Fruit fly (Drosophila melanogaster): ENCODE data around the gene Scsalpha1.

Scsalpha1 gene

DNA sequence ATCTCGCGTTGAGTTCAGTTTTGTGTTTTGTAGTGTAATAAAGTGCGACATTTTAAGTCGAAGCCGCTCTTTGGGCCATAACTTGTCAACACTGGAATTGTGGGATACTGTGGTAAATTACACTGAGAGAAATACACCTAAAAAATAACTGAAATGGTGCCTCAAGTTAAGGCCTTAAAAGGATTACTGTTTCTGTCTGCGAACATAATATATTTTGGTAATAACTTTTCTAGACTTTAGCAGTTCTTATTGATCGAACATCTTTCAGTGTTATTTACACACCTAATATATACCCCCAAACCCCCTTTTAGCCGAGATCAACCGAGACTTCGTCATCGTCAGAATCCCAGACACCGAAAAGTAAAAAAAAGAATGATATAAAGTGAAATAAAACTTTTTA, 37.8 kb downstream of the Scsalpha1 start (continued):
- TF ChIP-seq CG13775 (GFP tag; optimal IDR thresholded peaks at IDR 0.05) (peak; percentile 10), oc (tag; optimal IDR thresholded peaks at IDR 0.05) (peak; percentile 5), CG8944 (GFP tag; optimal IDR thresholded peaks at IDR 0.05) (peak; percentile 42), CG14667 (GFP tag; IDR thresholded peaks at IDR 0.05) (peak; percentile 33; the same call in 1 of the 2 replicates), CG15514 (GFP tag; optimal IDR thresholded peaks at IDR 0.05) (no peak), CG6683 (GFP tag; optimal IDR thresholded peaks at IDR 0.05) (no peak), vvl (GFP tag; IDR thresholded peaks at IDR 0.05) (peak; percentile 59), CG13424 (tag; optimal IDR thresholded peaks at IDR 0.05) (peak; percentile 23), CG15073 (GFP tag; optimal IDR thresholded peaks at IDR 0.05) (no peak), Sox102F (GFP tag; optimal IDR thresholded peaks at IDR 0.05) (peak; percentile 57), dpn (GFP tag; optimal IDR thresholded peaks at IDR 0.05) (peak; percentile 14 to 49), CG1529 (GFP tag; optimal IDR thresholded peaks at IDR 0.05) (peak; percentile 16), CG12659 (GFP tag; optimal IDR thresholded peaks at IDR 0.05) (no peak), maf-S (GFP tag; optimal IDR thresholded peaks at IDR 0.05) (no peak), Ada2b (GFP tag; IDR thresholded peaks at IDR 0.05) (no peak), wek (GFP tag; optimal IDR thresholded peaks at IDR 0.05) (no peak), CG6272 (GFP tag; IDR thresholded peaks at IDR 0.05) (no peak), CG17385 (GFP tag; optimal IDR thresholded peaks at IDR 0.05) (peak; percentile 9), Six4 (GFP tag; optimal IDR thresholded peaks at IDR 0.05) (peak; percentile 44), Ptx1 (GFP tag; IDR thresholded peaks at IDR 0.05) (0 out of 2 replicates have a peak, but pooled peaks have one; percentile 27), CG10267 (tag; optimal IDR thresholded peaks at IDR 0.05) (peak; percentile 48), dmrt99B (tag; optimal IDR thresholded peaks at IDR 0.05) (peak; percentile 44), CG8924 (tag; optimal IDR thresholded peaks at IDR 0.05) (peak; percentile 26), prd (optimal IDR thresholded peaks at IDR 0.05) (no peak), prd (GFP tag; IDR thresholded peaks at IDR 0.05) (peak; percentile 34; the same call in 1 of the 3 replicates), CG8388 (GFP tag; optimal IDR thresholded peaks at IDR 0.05) (peak; percentile 25), CG1647 (GFP tag; optimal IDR thresholded peaks at IDR 0.05) (peak; percentile 2), lab (GFP tag; optimal IDR thresholded peaks at IDR 0.05) (peak; percentile 24), nmo (GFP tag; optimal IDR thresholded peaks at IDR 0.05) (peak; percentile 55), Blimp-1 (GFP tag; optimal IDR thresholded peaks at IDR 0.05) (peak; percentile 62), tup (GFP tag; optimal IDR thresholded peaks at IDR 0.05) (no peak), CG33213 (GFP tag; optimal IDR thresholded peaks at IDR 0.05) (no peak), Sox100B (GFP tag; optimal IDR thresholded peaks at IDR 0.05) (peak; percentile 7), trem (tag; optimal IDR thresholded peaks at IDR 0.05) (peak; percentile 9), CG11504 (tag; optimal IDR thresholded peaks at IDR 0.05) (peak; percentile 45), CG31441 (GFP tag; IDR thresholded peaks at IDR 0.05) (peak; percentile 52), CG10147 (GFP tag; optimal IDR thresholded peaks at IDR 0.05) (peak; percentile 29), sens (GFP tag) (peak; percentile 83), twi (tag; optimal IDR thresholded peaks at IDR 0.05) (peak; percentile 9), az2 (GFP tag; optimal IDR thresholded peaks at IDR 0.05) (peak; percentile 42), CG4820 (GFP tag; optimal IDR thresholded peaks at IDR 0.05) (peak; percentile 34), CG32532 (GFP tag; IDR thresholded peaks at IDR 0.05) (peak; percentile 28; the same call in 1 of the 2 replicates), bcd (GFP tag; optimal IDR thresholded peaks at IDR 0.05) (peak; percentile 21), HLHmδ (GFP tag; optimal IDR thresholded peaks at IDR 0.05) (no peak), CG8359 (GFP tag; optimal IDR thresholded peaks at IDR 0.05; ENCODE audit: borderline replicate concordance) (no peak), Trl (optimal IDR thresholded peaks at IDR 0.05) (no peak), Trl (GFP tag; optimal IDR thresholded peaks at IDR 0.05) (peak; percentile 4), ind (GFP tag; optimal IDR thresholded peaks at IDR 0.05) (peak; percentile 3), Ssrp (tag; optimal IDR thresholded peaks at IDR 0.05) (peak; percentile 45), BtbVII (GFP tag; optimal IDR thresholded peaks at IDR 0.05) (no peak), sd (tag; optimal IDR thresholded peaks at IDR 0.05) (no peak)

Measured in whole organism, embryonic.